Fruit fly (Drosophila melanogaster) whole organism, embryonic: Measurements from ENCODE around the gene CG14282.

Experiments used
- Ada2b ChIP-seq: fragments of 200-800 bp; sonication (Bioruptor generic); IDR thresholded peaks from 2 replicates; pipeline ENCODE4 v1.3.6; 2022; ENCODE audit warnings: missing biosample characterization, missing genetic modification characterization
- CG10209 ChIP-seq: fragments of 200-800 bp; sonication (Bioruptor generic); optimal IDR thresholded peaks from 3 replicates; lab custom pipeline; 2017; ENCODE audit warnings: missing biosample characterization, mild to moderate bottlenecking, missing genetic modification characterization, missing genetic modification reagents
- CG11504 ChIP-seq: fragments of 200-800 bp; sonication (Bioruptor generic); optimal IDR thresholded peaks from 3 replicates; lab custom pipeline; 2019; ENCODE audit warnings: missing biosample characterization, mild to moderate bottlenecking, missing genetic modification characterization, moderate library complexity
- CG12769 ChIP-seq: fragments of 200-800 bp; sonication (Bioruptor generic); optimal IDR thresholded peaks from 2 replicates; lab custom pipeline; 2019; ENCODE audit warnings: missing biosample characterization, mild to moderate bottlenecking, missing genetic modification characterization, moderate library complexity
- CG13775 ChIP-seq: fragments of 200-800 bp; sonication (Bioruptor generic); optimal IDR thresholded peaks from 3 replicates; lab custom pipeline; 2017; ENCODE audit warnings: missing biosample characterization, mild to moderate bottlenecking, missing genetic modification characterization
- CG13894 ChIP-seq: fragments of 200-800 bp; sonication (Bioruptor generic); optimal IDR thresholded peaks from 3 replicates; lab custom pipeline; 2018; ENCODE audit warnings: missing biosample characterization, mild to moderate bottlenecking, missing genetic modification characterization, moderate library complexity
- CG14014 ChIP-seq: fragments of 200-800 bp; sonication (Bioruptor generic); IDR thresholded peaks from 2 replicates; pipeline ENCODE4 v1.3.6; 2022; ENCODE audit warnings: missing biosample characterization, missing genetic modification characterization
- CG14050 ChIP-seq: fragments of 200-800 bp; sonication (Bioruptor generic); IDR thresholded peaks from 3 replicates; pipeline ENCODE4 v1.3.6; 2022; ENCODE audit warnings: missing biosample characterization, missing genetic modification characterization
- CG2129 ChIP-seq: fragments of 200-800 bp; sonication (Bioruptor generic); IDR thresholded peaks from 2 replicates; pipeline ENCODE4 v1.3.6; 2022; ENCODE audit warnings: missing biosample characterization, missing genetic modification characterization; ENCODE audit not compliant: partially characterized antibody
- CG2199 ChIP-seq: fragments of 200-800 bp; sonication (Bioruptor generic); IDR thresholded peaks from 3 replicates; pipeline ENCODE4 v1.3.6; 2022; ENCODE audit warnings: missing biosample characterization, missing genetic modification characterization
- CG31224 ChIP-seq: fragments of 200-800 bp; sonication (Bioruptor generic); IDR thresholded peaks from 2 replicates; pipeline ENCODE4 v1.3.6; 2022; ENCODE audit warnings: missing biosample characterization, missing genetic modification characterization
- CG31365 ChIP-seq: fragments of 200-800 bp; sonication (Bioruptor generic); optimal IDR thresholded peaks from 2 replicates; lab custom pipeline; 2018; ENCODE audit warnings: missing biosample characterization, mild to moderate bottlenecking, missing genetic modification characterization
- CG34224 ChIP-seq: fragments of 200-800 bp; sonication (Bioruptor generic); IDR thresholded peaks from 3 replicates; pipeline ENCODE4 v1.3.6; 2022; ENCODE audit warnings: missing biosample characterization, missing genetic modification characterization; ENCODE audit not compliant: partially characterized antibody
- CG3726 ChIP-seq: fragments of 200-800 bp; sonication (Bioruptor generic); IDR thresholded peaks from 3 replicates; pipeline ENCODE4, ENCODE4 v1.3.6; 2022; ENCODE audit warnings: missing biosample characterization, missing genetic modification characterization
- CG7786 ChIP-seq: fragments of 200-800 bp; sonication (Bioruptor generic); optimal IDR thresholded peaks from 2 replicates; lab custom pipeline; 2016; ENCODE audit warnings: missing biosample characterization, missing genetic modification characterization
- CG8765 ChIP-seq: fragments of 200-800 bp; sonication (Bioruptor generic); IDR thresholded peaks from 2 replicates; pipeline ENCODE4 v1.3.6; 2022; ENCODE audit warnings: missing biosample characterization, missing genetic modification characterization
- Camta ChIP-seq: fragments of 200-800 bp; sonication (Bioruptor generic); optimal IDR thresholded peaks from 2 replicates; lab custom pipeline; 2016; ENCODE audit warnings: missing biosample characterization, missing genetic modification characterization
- Chrac-16 ChIP-seq: fragments of 200-800 bp; sonication (Bioruptor generic); optimal IDR thresholded peaks from 3 replicates; lab custom pipeline; 2016; ENCODE audit warnings: missing biosample characterization, missing genetic modification characterization
- CkIIα-i1 ChIP-seq: fragments of 200-800 bp; sonication (Bioruptor generic); IDR thresholded peaks from 2 replicates; pipeline ENCODE4 v1.3.6; 2022; ENCODE audit warnings: missing biosample characterization, missing genetic modification characterization
- Deaf1 ChIP-seq: fragments of 200-800 bp; optimal IDR thresholded peaks from 3 replicates; lab custom pipeline; 2019; ENCODE audit warnings: missing biosample characterization, mild to moderate bottlenecking, missing genetic modification characterization, moderate library complexity
- Doc3 ChIP-seq: fragments of 200-800 bp; sonication (Bioruptor generic); IDR thresholded peaks from 3 replicates; pipeline ENCODE4 v1.3.6; 2022; ENCODE audit warnings: missing biosample characterization, missing genetic modification characterization; ENCODE audit not compliant: partially characterized antibody
- Dref ChIP-seq: fragments of 200-800 bp; sonication (Bioruptor generic); IDR thresholded peaks from 2 replicates; pipeline ENCODE4 v1.3.6; 2022; ENCODE audit warnings: missing biosample characterization, missing genetic modification characterization
- E2f2 ChIP-seq: fragments of 200-800 bp; sonication (Bioruptor generic); IDR thresholded peaks from 2 replicates; pipeline ENCODE4 v1.3.6; 2022; ENCODE audit warnings: missing biosample characterization, missing genetic modification characterization
- Fer1 ChIP-seq: fragments of 200-800 bp; sonication (Bioruptor generic); optimal IDR thresholded peaks from 2 replicates; lab custom pipeline; 2017; ENCODE audit warnings: missing biosample characterization, mild to moderate bottlenecking, missing genetic modification characterization
- HmgD ChIP-seq: fragments of 200-800 bp; sonication (Bioruptor generic); optimal IDR thresholded peaks from 3 replicates; lab custom pipeline; 2016; ENCODE audit warnings: missing biosample characterization, missing genetic modification characterization
- Oli ChIP-seq: fragments of 200-800 bp; sonication (Bioruptor generic); optimal IDR thresholded peaks from 2 replicates; lab custom pipeline; 2018; ENCODE audit warnings: missing biosample characterization, mild to moderate bottlenecking, missing genetic modification characterization, moderate library complexity
- Optix ChIP-seq: fragments of 200-800 bp; sonication (Bioruptor generic); IDR thresholded peaks from 3 replicates; pipeline ENCODE4 v1.3.6; 2022; ENCODE audit warnings: missing biosample characterization, missing genetic modification characterization
- Sin3A ChIP-seq: fragments of >200 bp; optimal IDR thresholded peaks from 2 replicates; lab custom pipeline; 2018
- Ssrp ChIP-seq: fragments of 200-800 bp; sonication (Bioruptor generic); optimal IDR thresholded peaks from 2 replicates; lab custom pipeline; 2018; ENCODE audit warnings: missing biosample characterization, mild to moderate bottlenecking, missing genetic modification characterization, moderate library complexity
- TFAM ChIP-seq: fragments of 200-800 bp; sonication (Bioruptor generic); optimal IDR thresholded peaks from 2 replicates; lab custom pipeline; 2017; ENCODE audit warnings: missing biosample characterization, missing genetic modification characterization, inconsistent platforms
- ara ChIP-seq: fragments of 200-800 bp; sonication (Bioruptor generic); IDR thresholded peaks from 2 replicates; pipeline ENCODE4 v1.3.6; 2022; ENCODE audit warnings: missing biosample characterization, missing genetic modification characterization
- bbx ChIP-seq: fragments of 200-800 bp; sonication (Bioruptor generic); IDR thresholded peaks from 2 replicates; pipeline ENCODE4 v1.3.6; 2022; ENCODE audit warnings: missing biosample characterization, missing genetic modification characterization; ENCODE audit not compliant: partially characterized antibody
- bigmax ChIP-seq: fragments of 200-800 bp; sonication (Bioruptor generic); optimal IDR thresholded peaks from 2 replicates; lab custom pipeline; 2018; ENCODE audit warnings: missing biosample characterization, mild to moderate bottlenecking, missing genetic modification characterization
- corto ChIP-seq: fragments of 200-800 bp; sonication (Bioruptor generic); optimal IDR thresholded peaks from 2 replicates; lab custom pipeline; 2016; ENCODE audit warnings: missing biosample characterization, mild to moderate bottlenecking, missing genetic modification characterization, moderate library complexity
- da ChIP-seq: fragments of 200-800 bp; sonication (Bioruptor generic); optimal IDR thresholded peaks from 2 replicates; lab custom pipeline; 2016; ENCODE audit warnings: missing biosample characterization, missing genetic modification characterization
- danr ChIP-seq: fragments of 200-800 bp; sonication (Bioruptor generic); IDR thresholded peaks from 2 replicates; pipeline ENCODE4 v1.3.6; 2022; ENCODE audit warnings: missing biosample characterization, missing genetic modification characterization
- disco-r ChIP-seq: fragments of 200-800 bp; sonication (Bioruptor generic); optimal IDR thresholded peaks from 2 replicates; lab custom pipeline; 2016; ENCODE audit warnings: missing biosample characterization, missing genetic modification characterization
- dpn ChIP-seq, 2 experiments: fragments of 200-800 bp; sonication (Bioruptor generic); optimal IDR thresholded peaks; 3 replicates each; lab custom pipeline; 2016; ENCODE audit warnings: missing biosample characterization in 2 of 2, missing genetic modification characterization in 2 of 2
- fd3F ChIP-seq: fragments of 200-800 bp; sonication (Bioruptor generic); optimal IDR thresholded peaks from 2 replicates; lab custom pipeline; 2018; ENCODE audit warnings: missing biosample characterization, mild to moderate bottlenecking, missing genetic modification characterization, moderate library complexity
- gce ChIP-seq: fragments of 200-800 bp; sonication (Bioruptor generic); IDR thresholded peaks from 3 replicates; pipeline ENCODE4 v1.3.6; 2022; ENCODE audit warnings: missing biosample characterization, missing genetic modification characterization
- ham ChIP-seq: fragments of 200-800 bp; sonication (Bioruptor generic); IDR thresholded peaks from 2 replicates; pipeline ENCODE4 v1.3.6; 2022; ENCODE audit warnings: missing biosample characterization, missing genetic modification characterization
- kay ChIP-seq: fragments of 200-800 bp; sonication (Bioruptor generic); optimal IDR thresholded peaks from 2 replicates; lab custom pipeline; 2016; ENCODE audit warnings: missing biosample characterization, missing genetic modification characterization
- pnt ChIP-seq: fragments of 200-800 bp; sonication (Bioruptor generic); optimal IDR thresholded peaks from 3 replicates; lab custom pipeline; 2016; ENCODE audit warnings: missing biosample characterization, missing genetic modification characterization
- sd ChIP-seq: fragments of 200-800 bp; sonication (Bioruptor generic); optimal IDR thresholded peaks from 3 replicates; lab custom pipeline; 2018; ENCODE audit warnings: missing biosample characterization, mild to moderate bottlenecking, missing genetic modification characterization, moderate library complexity
- tap ChIP-seq: fragments of 200-800 bp; optimal IDR thresholded peaks from 3 replicates; lab custom pipeline; 2019; ENCODE audit warnings: missing biosample characterization, mild to moderate bottlenecking, missing genetic modification characterization, moderate library complexity
- tup ChIP-seq: fragments of 200-800 bp; sonication (Bioruptor generic); optimal IDR thresholded peaks from 2 replicates; lab custom pipeline; 2016; ENCODE audit warnings: missing biosample characterization, mild to moderate bottlenecking, missing genetic modification characterization, moderate library complexity
- tx ChIP-seq: fragments of 200-800 bp; sonication (Bioruptor generic); optimal IDR thresholded peaks from 2 replicates; lab custom pipeline; 2016; ENCODE audit warnings: missing biosample characterization, missing genetic modification characterization
- unc-4 ChIP-seq: fragments of 200-800 bp; sonication (Bioruptor generic); IDR thresholded peaks from 2 replicates; pipeline ENCODE4 v1.3.6; 2022; ENCODE audit warnings: missing biosample characterization, missing genetic modification characterization; ENCODE audit not compliant: partially characterized antibody
- vvl ChIP-seq: fragments of 200-800 bp; sonication (Bioruptor generic); IDR thresholded peaks from 2 replicates; pipeline ENCODE4 v1.3.6; 2022; ENCODE audit warnings: missing biosample characterization, missing genetic modification characterization

Gene CG14282

DNA sequence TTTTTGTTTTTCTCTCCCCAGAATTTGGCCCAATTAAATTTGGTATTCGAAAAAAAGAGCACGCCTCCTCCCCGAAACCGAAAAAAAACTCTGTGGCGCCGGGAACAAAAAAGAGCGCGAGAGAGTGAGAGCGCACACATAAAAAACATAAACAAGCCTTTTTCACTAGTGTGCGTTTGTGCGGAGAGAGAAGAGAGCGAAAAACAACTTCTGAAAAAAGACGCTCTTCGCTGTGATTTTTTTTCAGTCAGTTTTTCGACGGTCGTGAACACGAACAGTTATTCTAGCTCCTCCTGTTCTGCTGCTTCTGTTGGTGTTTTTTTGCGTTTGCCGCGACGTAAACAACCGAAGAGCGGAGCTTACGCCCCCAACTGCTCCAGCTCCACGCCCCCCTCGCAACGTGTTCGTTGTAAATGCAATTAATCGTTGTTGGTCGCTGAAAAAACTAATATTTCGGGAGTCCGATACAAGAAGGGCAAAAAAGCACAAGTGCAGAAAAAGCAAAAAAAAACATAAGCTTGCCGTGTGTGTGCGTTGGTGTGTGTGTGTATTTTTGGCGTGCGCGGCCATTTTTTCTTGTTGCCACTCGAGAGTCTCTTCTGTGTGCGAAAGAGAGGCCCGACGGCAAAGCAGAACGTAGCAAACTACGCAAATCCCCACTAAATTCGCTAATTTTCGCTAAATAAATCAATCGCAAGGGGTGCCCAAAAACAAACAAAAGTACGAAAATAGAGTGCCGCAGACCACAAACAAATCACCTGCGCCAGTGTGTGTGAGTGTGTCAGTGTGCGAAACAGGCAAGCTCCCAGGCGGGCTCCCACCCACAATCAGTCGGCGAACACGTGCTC lies 12.6 kb upstream of the CG14282 start, which contains the start of gene sqz (continued):
- TF ChIP-seq fd3F, result no peak
- no peak for TF ChIP-seq Ada2b (GFP tag; lab: Robert Waterston, UW)
- TF ChIP-seq CG10209 (GFP tag; lab: Kevin White, UChicago), result no peak
- TF ChIP-seq vvl (GFP tag; lab: Robert Waterston, UW), result peak; percentile 45
- peak; percentile 17 for TF ChIP-seq CG13894
- TF ChIP-seq Dref (GFP tag; lab: Robert Waterston, UW), result no peak
- no peak for TF ChIP-seq CG11504 (tag; lab: Kevin White, UChicago)
- TF ChIP-seq da (GFP tag; lab: Kevin White, UChicago), result no peak
- no peak for TF ChIP-seq disco-r
- TF ChIP-seq tup, result no peak
- no peak for TF ChIP-seq Optix
- TF ChIP-seq Chrac-16 (GFP tag; lab: Kevin White, UChicago), result no peak
- TF ChIP-seq sd (tag; lab: Kevin White, UChicago), result peak; percentile 43
- no peak for TF ChIP-seq bigmax (GFP tag; lab: Kevin White, UChicago)
- TF ChIP-seq CG2129 (GFP tag; lab: Robert Waterston, UW), result peak; percentile 29; the same call in 1 of the 2 replicates
- no peak for TF ChIP-seq TFAM (GFP tag; lab: Kevin White, UChicago)
- peak; percentile 79 for TF ChIP-seq corto (GFP tag; lab: Kevin White, UChicago)
- TF ChIP-seq tx (GFP tag; lab: Kevin White, UChicago), result no peak
- TF ChIP-seq Sin3A (lab: Kevin White, UChicago), result no peak
- TF ChIP-seq HmgD, result peak; percentile 15
- TF ChIP-seq unc-4 (GFP tag; lab: Robert Waterston, UW), result peak; percentile 50; the same call in 1 of the 2 replicates
- TF ChIP-seq dpn (GFP tag; optimal IDR thresholded peaks at IDR 0.05; lab: Kevin White, UChicago), result peak in 1 of 2 experiments; percentile 7
- TF ChIP-seq CG7786 (GFP tag; lab: Kevin White, UChicago), result no peak
- 0 out of 3 replicates have a peak, but pooled peaks have one; percentile 21 for TF ChIP-seq CG2199 (GFP tag; lab: Robert Waterston, UW)
- TF ChIP-seq kay (GFP tag; lab: Kevin White, UChicago), result no peak
- no peak for TF ChIP-seq CG31224
- TF ChIP-seq CG31365, result no peak
- 0 out of 3 replicates have a peak, but pooled peaks have one; percentile 23 for TF ChIP-seq gce (GFP tag; lab: Robert Waterston, UW)
- TF ChIP-seq CG13775 (GFP tag; lab: Kevin White, UChicago), result peak; percentile 12
- no peak for TF ChIP-seq CkIIα-i1 (GFP tag; lab: Robert Waterston, UW)
- TF ChIP-seq Oli, result no peak
- peak; percentile 69 for TF ChIP-seq bbx (GFP tag; lab: Robert Waterston, UW)
- peak; percentile 59 for TF ChIP-seq CG12769 (tag; lab: Kevin White, UChicago)
- TF ChIP-seq ara, result 0 out of 2 replicates have a peak, but pooled peaks have one; percentile 37
- no peak for TF ChIP-seq danr
- TF ChIP-seq CG14050, result no peak
- TF ChIP-seq Fer1 (GFP tag; lab: Kevin White, UChicago), result peak; percentile 45
- no peak for TF ChIP-seq tap (tag; lab: Kevin White, UChicago)
- no peak for TF ChIP-seq pnt (GFP tag; lab: Kevin White, UChicago)
- TF ChIP-seq CG34224 (GFP tag; lab: Robert Waterston, UW), result peak; percentile 73
- no peak for TF ChIP-seq Camta (GFP tag; lab: Kevin White, UChicago)
- peak; percentile 36; the same call in 1 of the 2 replicates for TF ChIP-seq E2f2 (GFP tag; lab: Robert Waterston, UW)
- peak; percentile 87 for TF ChIP-seq Deaf1 (tag; lab: Kevin White, UChicago)
- no peak for TF ChIP-seq CG8765
- TF ChIP-seq CG14014 (GFP tag; lab: Robert Waterston, UW), result peak; percentile 5; the same call in 1 of the 2 replicates
- TF ChIP-seq Doc3 (GFP tag; lab: Robert Waterston, UW), result 0 out of 3 replicates have a peak, but pooled peaks have one; percentile 36
- no peak for TF ChIP-seq CG3726 (GFP tag; lab: Robert Waterston, UW)
- TF ChIP-seq ham (GFP tag; lab: Robert Waterston, UW), result no peak
- no peak for TF ChIP-seq Ssrp
